Worm (Caenorhabditis elegans) whole organism, L1 larva: ENCODE results near the gene msrp-6.
"Not testable (repeated sequence)": the region's sequence is repeated elsewhere in the genome, so short reads cannot be mapped to it uniquely, and the experiment has no call there.

Experiments
- ama-1 ChIP-seq: fragments of 150-350 bp; optimal IDR thresholded peaks from 2 replicates; lab custom pipeline; 2014
- ceh-8 ChIP-seq: fragments of 200-800 bp; sonication (Bioruptor generic); optimal IDR thresholded peaks from 2 replicates; lab custom pipeline; 2018; ENCODE audit warnings: mild to moderate bottlenecking, missing genetic modification characterization, moderate library complexity, missing compliant biosample characterization
- ceh-82 ChIP-seq, 3 experiments: fragments of 150-350 bp in 1 of 3; sonication (generic microtip) in 2 of 3; optimal IDR thresholded peaks; 2 replicates each; lab custom pipeline; 2014 to 2017; ENCODE audit warnings: missing biosample characterization in 3 of 3, missing genetic modification characterization in 3 of 3
- efl-1 ChIP-seq, 4 experiments: fragments of 150-350 bp; optimal IDR thresholded peaks in 3 of 4; peaks in 1 of 4; 1 replicate in 1 of 4; 2 replicates in 3 of 4; lab custom pipeline; 2014; ENCODE audit warnings: missing biosample characterization in 2 of 4, missing genetic modification characterization in 2 of 4, missing genetic modification reagents in 2 of 4
- egl-13 ChIP-seq: sonication (generic microtip); optimal IDR thresholded peaks from 2 replicates; lab custom pipeline; 2016; ENCODE audit warnings: missing genotype, missing genetic modification reagents, missing genetic modification characterization, missing compliant biosample characterization
- elt-2 ChIP-seq: sonication (generic microtip); optimal IDR thresholded peaks from 2 replicates; lab custom pipeline; 2016; ENCODE audit warnings: missing genetic modification characterization, mild to moderate bottlenecking, inconsistent platforms, missing compliant biosample characterization, missing genetic modification reagents
- elt-3 ChIP-seq, 6 experiments: fragments of 150-350 bp in 1 of 6; sonication (generic microtip); optimal IDR thresholded peaks; 2 replicates each; lab custom pipeline; 2017 to 2018; ENCODE audit warnings: missing biosample characterization in 6 of 6, missing genetic modification characterization in 6 of 6, inconsistent platforms in 1 of 6
- hlh-4 ChIP-seq: sonication (generic microtip); optimal IDR thresholded peaks from 2 replicates; lab custom pipeline; 2016; ENCODE audit warnings: mild to moderate bottlenecking, missing genetic modification characterization, missing compliant biosample characterization
- isw-1 ChIP-seq: fragments of 200-800 bp; sonication (Bioruptor generic); IDR thresholded peaks from 2 replicates; pipeline ENCODE4 v1.3.6; 2022; ENCODE audit warnings: missing genetic modification characterization, missing compliant biosample characterization
- jun-1 ChIP-seq: fragments of 150-350 bp; optimal IDR thresholded peaks from 2 replicates; lab custom pipeline; 2014; ENCODE audit warnings: missing biosample characterization, missing genetic modification reagents, missing genetic modification characterization
- lin-14 ChIP-seq: fragments of 200-800 bp; sonication (Bioruptor generic); optimal IDR thresholded peaks from 2 replicates; lab custom pipeline; 2018; ENCODE audit warnings: mild to moderate bottlenecking, missing genetic modification characterization, moderate library complexity, missing compliant biosample characterization
- lsy-2 ChIP-seq, 2 experiments: fragments of 150-350 bp; optimal IDR thresholded peaks; 2 replicates each; lab custom pipeline; 2014; ENCODE audit warnings: missing biosample characterization in 2 of 2, missing genetic modification characterization in 2 of 2
- mdl-1 ChIP-seq, 2 experiments: fragments of 150-350 bp; optimal IDR thresholded peaks; 2 replicates each; lab custom pipeline; 2014 to 2017; ENCODE audit warnings: missing biosample characterization in 2 of 2, missing genetic modification characterization in 2 of 2, inconsistent platforms in 1 of 2
- nhr-19 ChIP-seq: fragments of 200-800 bp; sonication (Bioruptor generic); conservative IDR thresholded peaks from 2 replicates; pipeline ENCODE4 v1.3.6; 2022; ENCODE audit warnings: missing genetic modification characterization, missing compliant biosample characterization
- nhr-47 ChIP-seq: sonication (generic microtip); optimal IDR thresholded peaks from 2 replicates; lab custom pipeline; 2016; ENCODE audit warnings: mild to moderate bottlenecking, missing genetic modification characterization, moderate library complexity, missing compliant biosample characterization
- nhr-71 ChIP-seq: sonication (generic microtip); optimal IDR thresholded peaks from 2 replicates; lab custom pipeline; 2016; ENCODE audit warnings: mild to moderate bottlenecking, missing genetic modification characterization, moderate library complexity, missing compliant biosample characterization
- nhr-85 ChIP-seq: sonication (generic microtip); peaks from one replicate; lab custom pipeline; 2016; ENCODE audit warnings: missing genetic modification characterization, inconsistent platforms, missing compliant biosample characterization
- nhr-90 ChIP-seq: sonication (generic microtip); optimal IDR thresholded peaks from 2 replicates; lab custom pipeline; 2016; ENCODE audit warnings: mild to moderate bottlenecking, missing genetic modification characterization, missing compliant biosample characterization; ENCODE audit not compliant: poor library complexity
- pag-3 ChIP-seq: sonication (generic microtip); optimal IDR thresholded peaks from 2 replicates; lab custom pipeline; 2017; ENCODE audit warnings: missing genetic modification characterization, mild to moderate bottlenecking, missing compliant biosample characterization, antibody characterized with exemption, borderline replicate concordance; ENCODE audit not compliant: insufficient read depth
- pax-3 ChIP-seq: fragments of 200-800 bp; sonication (Bioruptor generic); optimal IDR thresholded peaks from 2 replicates; lab custom pipeline; 2018; ENCODE audit warnings: mild to moderate bottlenecking, missing genetic modification characterization, moderate library complexity, missing compliant biosample characterization
- snu-23 ChIP-seq: sonication (generic microtip); optimal IDR thresholded peaks from 2 replicates; lab custom pipeline; 2016; ENCODE audit warnings: missing genetic modification characterization, missing compliant biosample characterization
- sptf-1 ChIP-seq: fragments of 150-350 bp; optimal IDR thresholded peaks from 2 replicates; lab custom pipeline; 2014; ENCODE audit warnings: missing biosample characterization, missing genetic modification characterization
- sup-37 ChIP-seq: fragments of 200-800 bp; sonication (Bioruptor generic); optimal IDR thresholded peaks from 2 replicates; lab custom pipeline; 2018; ENCODE audit warnings: mild to moderate bottlenecking, missing genetic modification characterization, missing compliant biosample characterization
- swsn-7 ChIP-seq: sonication (generic microtip); optimal IDR thresholded peaks from 2 replicates; lab custom pipeline; 2016; ENCODE audit warnings: missing genetic modification characterization, missing compliant biosample characterization
- tlp-1 ChIP-seq: fragments of 150-350 bp; optimal IDR thresholded peaks from 2 replicates; lab custom pipeline; 2014; ENCODE audit warnings: missing biosample characterization, missing genetic modification characterization
- unc-130 ChIP-seq: fragments of 150-350 bp; optimal IDR thresholded peaks from 2 replicates; lab custom pipeline; 2017; ENCODE audit warnings: missing biosample characterization, missing genetic modification characterization, inconsistent platforms
- unc-86 ChIP-seq: sonication (generic microtip); optimal IDR thresholded peaks from 2 replicates; lab custom pipeline; 2016; ENCODE audit warnings: missing genetic modification characterization, missing compliant biosample characterization
- ztf-4 ChIP-seq: fragments of 150-350 bp; optimal IDR thresholded peaks from 2 replicates; lab custom pipeline; 2014; ENCODE audit warnings: missing biosample characterization, missing genetic modification characterization

Gene msrp-6

ce11 chrII:2600176-2600575 is 19.1 kb upstream of the msrp-6 start, which contains the start of gene F33H12.1:
Gene F33H12.1 (plus strand): TSS chrII:2600476.
- not testable (repeated sequence) for TF ChIP-seq unc-130 (tag; lab: Kevin White, UChicago); hlh-4 (tag; lab: Kevin White, UChicago); sup-37 (GFP tag; lab: Kevin White, UChicago)

DNA sequence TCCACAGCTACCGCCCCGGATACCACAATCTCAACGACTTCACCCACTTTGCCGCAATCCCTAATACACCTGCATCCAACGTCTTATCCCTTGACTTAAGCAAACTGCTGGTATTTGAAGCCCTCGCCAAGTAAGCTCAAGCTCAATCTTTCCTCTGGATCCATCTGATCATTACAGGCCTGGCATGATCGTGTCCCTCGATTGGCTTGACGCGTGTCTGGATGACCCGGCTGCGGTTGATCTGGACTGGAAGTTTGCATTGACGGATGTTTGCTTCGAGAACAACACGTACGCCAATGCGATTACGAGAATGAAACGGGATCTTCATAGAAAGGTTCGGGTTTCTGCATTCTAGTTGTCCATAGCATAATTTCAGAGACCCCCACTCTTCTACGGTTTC is 18.3 kb upstream of the msrp-6 start:
- TF ChIP-seq lsy-2 (tag; optimal IDR thresholded peaks at IDR 0.05; lab: Kevin White, UChicago) (no peak), nhr-47 (no peak), ama-1 (lab: Kevin White, UChicago) (no peak), ceh-8 (GFP tag; lab: Kevin White, UChicago) (no peak), egl-13 (tag; lab: Kevin White, UChicago) (no peak), nhr-71 (tag; lab: Kevin White, UChicago) (no peak)

- TF ChIP-seq efl-1 (optimal IDR thresholded peaks at IDR 0.05; lab: Kevin White, UChicago): no peak
- peak in 1 of 2 experiments; percentile 8 for TF ChIP-seq efl-1 (GFP tag; optimal IDR thresholded peaks at IDR 0.05 in 1 of 2; lab: Kevin White, UChicago)
- no peak for TF ChIP-seq ceh-82 (tag; optimal IDR thresholded peaks at IDR 0.05; lab: Kevin White, UChicago)
Measured at ce11 chrII:2605319-2605718, 13.9 kb upstream of the msrp-6 start, which contains the start of gene sri-77. Gene sri-77 (minus strand): TSS chrII:2605419.

- no peak for TF ChIP-seq swsn-7 (tag; lab: Kevin White, UChicago)
- TF ChIP-seq elt-2 (tag; lab: Kevin White, UChicago): peak; percentile 98
- peak; percentile 53 for TF ChIP-seq jun-1
Measured at ce11 chrII:2610202-2610912, 8.9 kb upstream of the msrp-6 start, which contains the start of gene sri-38. Gene sri-38 (plus strand): TSS chrII:2610862.

DNA sequence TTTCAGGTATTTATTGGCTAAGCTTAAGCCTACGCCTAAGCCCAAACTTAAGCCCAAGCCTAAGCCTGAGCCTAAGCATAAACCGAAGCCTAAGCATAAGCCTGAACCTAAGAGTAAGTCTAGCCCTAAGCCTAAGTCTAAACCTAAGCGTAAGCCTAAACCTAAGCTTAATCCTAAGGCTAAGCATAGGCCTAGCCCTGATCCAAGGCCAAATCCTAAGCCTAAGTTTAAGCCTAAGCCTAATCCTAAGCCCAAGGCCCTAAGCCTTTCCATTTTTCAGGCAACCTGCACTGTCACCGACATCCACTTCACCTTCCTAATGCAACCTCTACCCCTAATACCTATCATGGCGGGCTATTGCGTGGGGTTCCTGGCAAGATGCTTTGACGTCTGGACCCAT is 8.2 kb upstream of the msrp-6 start:
- no peak for TF ChIP-seq snu-23
- no peak for TF ChIP-seq tlp-1
- TF ChIP-seq lin-14: no peak
- no peak for TF ChIP-seq isw-1 (GFP tag; lab: Robert Waterston, UW)
- no peak for TF ChIP-seq sptf-1 (tag; lab: Kevin White, UChicago)
- no peak for TF ChIP-seq nhr-90
- no peak for TF ChIP-seq mdl-1 (tag; optimal IDR thresholded peaks at IDR 0.05; lab: Kevin White, UChicago)
- no peak for TF ChIP-seq pax-3 (tag; lab: Kevin White, UChicago)
- no peak for TF ChIP-seq elt-3 (tag; optimal IDR thresholded peaks at IDR 0.05; lab: Kevin White, UChicago)
- no peak for TF ChIP-seq unc-86 (tag; lab: Kevin White, UChicago)
- no peak for TF ChIP-seq elt-2 (tag; lab: Kevin White, UChicago)
- TF ChIP-seq nhr-85 (tag; lab: Kevin White, UChicago): no peak
- no peak for TF ChIP-seq nhr-19 (GFP tag; lab: Robert Waterston, UW)
- TF ChIP-seq ztf-4 (tag; lab: Kevin White, UChicago): no peak
- TF ChIP-seq, all 84 proteins: peak for 0

DNA sequence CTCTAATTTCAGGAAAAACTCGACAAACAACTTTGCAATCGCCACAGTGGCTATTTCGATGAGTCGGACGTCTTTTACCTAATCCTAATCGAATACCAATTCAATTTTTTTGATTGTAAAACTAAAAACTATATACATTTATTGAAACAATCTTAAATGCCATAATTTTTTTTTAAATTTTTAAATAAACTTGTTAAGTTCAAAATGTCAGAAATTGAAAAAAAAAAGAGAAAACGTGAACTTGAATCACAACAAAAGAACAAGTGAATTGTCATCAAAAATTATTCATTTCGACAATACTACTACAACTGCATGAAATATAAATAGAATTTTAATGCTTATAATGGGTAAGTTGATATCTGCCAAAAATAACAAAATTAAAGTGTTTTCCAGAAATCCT is 7.0 kb upstream of the msrp-6 start, which contains the start of gene D2062.13:
Gene D2062.13, plus strand, starts transcription at position 301 of the 400 bp plus-strand sequence.
- not testable (repeated sequence) for TF ChIP-seq nhr-90; pag-3 (tag; lab: Kevin White, UChicago); ceh-82 (tag; optimal IDR thresholded peaks at IDR 0.05; lab: Kevin White, UChicago)
